Fruit fly (Drosophila melanogaster): ENCODE results near the gene frm.
A peak's percentile ranks its signal among the peaks of the same experiment; 100 is the strongest.

frm gene

dm6 chr3L:5577250-5578138 lies 26.5 kb upstream of the frm start, which contains the start of gene Msr-110 (continued):
- no peak for TF ChIP-seq Blimp-1 (GFP tag; optimal IDR thresholded peaks at IDR 0.05)
- TF ChIP-seq CG3919 (GFP tag; optimal IDR thresholded peaks at IDR 0.05) = peak; percentile 93
- TF ChIP-seq fd59A (GFP tag; optimal IDR thresholded peaks at IDR 0.05) = peak; percentile 86
- TF ChIP-seq CG6808 (GFP tag; optimal IDR thresholded peaks at IDR 0.05) = peak; percentile 96
- peak; percentile 63 for TF ChIP-seq CG31627 (GFP tag; optimal IDR thresholded peaks at IDR 0.05)
- TF ChIP-seq CG1621 (tag; optimal IDR thresholded peaks at IDR 0.05) = peak; percentile 98
- peak; percentile 97 for TF ChIP-seq CG4318 (GFP tag; optimal IDR thresholded peaks at IDR 0.05)
- peak; percentile 97 for TF ChIP-seq CG8119 (GFP tag; IDR thresholded peaks at IDR 0.05)
- TF ChIP-seq CG16779 (tag; optimal IDR thresholded peaks at IDR 0.05) = peak; percentile 97
- no peak for TF ChIP-seq Hr38 (GFP tag; optimal IDR thresholded peaks at IDR 0.05)

- no peak for TF ChIP-seq Smox (GFP tag; optimal IDR thresholded peaks at IDR 0.05)
- peak; percentile 19; the same call in 1 of the 3 replicates for TF ChIP-seq CG6163 (GFP tag; IDR thresholded peaks at IDR 0.05)
- TF ChIP-seq Eip78C (GFP tag) = peak; percentile 51
- no peak for TF ChIP-seq fd85E (GFP tag; optimal IDR thresholded peaks at IDR 0.05)
- TF ChIP-seq CG32006 (GFP tag; optimal IDR thresholded peaks at IDR 0.05) = peak; percentile 33
- TF ChIP-seq pdm3 (GFP tag; optimal IDR thresholded peaks at IDR 0.05) = peak; percentile 1
- TF ChIP-seq eg (GFP tag; IDR thresholded peaks at IDR 0.05) = peak; percentile 47; the same call in 2 of the 3 replicates
Measured at dm6 chr3L:5576543-5576942, 25.6 kb upstream of the frm start.

dm6 chr3L:5575524-5575923 lies 24.6 kb upstream of the frm start:
- TF ChIP-seq dsx (GFP tag; optimal IDR thresholded peaks at IDR 0.05; ENCODE audit: poor library complexity, severe bottlenecking) (no peak), Eip78C (GFP tag) (peak; percentile 26)

dm6 chr3L:5571051-5571450 lies 20.1 kb upstream of the frm start:
- TF ChIP-seq CG6276 (GFP tag; optimal IDR thresholded peaks at IDR 0.05) (no peak), net (GFP tag; optimal IDR thresholded peaks at IDR 0.05) (peak; percentile 20), CG8119 (GFP tag; IDR thresholded peaks at IDR 0.05) (0 out of 3 replicates have a peak, but pooled peaks have one; percentile 46), CG6792 (GFP tag; optimal IDR thresholded peaks at IDR 0.05) (no peak), Met (GFP tag; optimal IDR thresholded peaks at IDR 0.05) (peak; percentile 9), vri (GFP tag; optimal IDR thresholded peaks at IDR 0.05) (peak; percentile 85), Lpt (GFP tag; optimal IDR thresholded peaks at IDR 0.05) (peak; percentile 9), Eip78C (GFP tag) (peak; percentile 10), CG15336 (GFP tag; IDR thresholded peaks at IDR 0.05) (peak; percentile 37; the same call in 1 of the 2 replicates), eg (GFP tag; IDR thresholded peaks at IDR 0.05) (peak; percentile 45; the same call in 2 of the 3 replicates), CG8319 (GFP tag; optimal IDR thresholded peaks at IDR 0.05) (no peak), CG6163 (GFP tag; IDR thresholded peaks at IDR 0.05) (peak; percentile 55; the same call in 1 of the 3 replicates), CG6854 (GFP tag; optimal IDR thresholded peaks at IDR 0.05) (peak; percentile 73)

dm6 chr3L:5569724-5570123 lies 18.8 kb upstream of the frm start:
- TF ChIP-seq eg (GFP tag; IDR thresholded peaks at IDR 0.05) = 0 out of 3 replicates have a peak, but pooled peaks have one; percentile 11
- TF ChIP-seq vri (GFP tag; optimal IDR thresholded peaks at IDR 0.05) = peak; percentile 30
- TF ChIP-seq Eip78C (GFP tag) = peak; percentile 48
- no peak for TF ChIP-seq achi (GFP tag; optimal IDR thresholded peaks at IDR 0.05)
- no peak for TF ChIP-seq CG11762 (GFP tag; optimal IDR thresholded peaks at IDR 0.05; ENCODE audit: insufficient read depth)
- TF ChIP-seq cyc (GFP tag; optimal IDR thresholded peaks at IDR 0.05) = no peak
- no peak for TF ChIP-seq lz (GFP tag; optimal IDR thresholded peaks at IDR 0.05)

Measured in whole organism, prepupa.